Worm (Caenorhabditis elegans) whole organism, L4/young adult: ENCODE results near the gene rcat-1.

Experiments used
- W03F9.2 ChIP-seq: fragments of 150-350 bp; optimal IDR thresholded peaks from 2 replicates; lab custom pipeline; 2014; ENCODE audit warnings: missing biosample characterization, missing genetic modification characterization
- dao-5 ChIP-seq: sonication (generic microtip); optimal IDR thresholded peaks from 2 replicates; lab custom pipeline; 2016; ENCODE audit warnings: missing genotype, missing genetic modification characterization, moderate library complexity, missing compliant biosample characterization
- him-1 ChIP-seq: sonication (generic microtip); optimal IDR thresholded peaks from 2 replicates; lab custom pipeline; 2016; ENCODE audit warnings: missing genotype, missing genetic modification reagents, missing genetic modification characterization, missing compliant biosample characterization

rcat-1 gene

ce11 chrIV:283347-283746 lies 28.1 kb upstream of the rcat-1 start, which contains the start of gene best-19:
TSS of gene best-19 (plus strand) at chrIV:283647.
- TF ChIP-seq him-1 (tag; lab: Kevin White, UChicago) (no peak), W03F9.2 (tag; lab: Kevin White, UChicago) (no peak), dao-5 (no peak)

- no peak for TF ChIP-seq him-1 (tag; lab: Kevin White, UChicago)
- no peak for TF ChIP-seq W03F9.2 (tag; lab: Kevin White, UChicago)
- TF ChIP-seq dao-5: no peak
These were observed 26.8 kb upstream of the rcat-1 start for ce11 chrIV:282008-282407.

- TF ChIP-seq him-1 (tag; lab: Kevin White, UChicago): no peak
These were observed 23.1 kb upstream of the rcat-1 start for ce11 chrIV:278284-278683.

- TF ChIP-seq dao-5: no peak
- TF ChIP-seq W03F9.2 (tag; lab: Kevin White, UChicago): no peak
These were observed 19.9 kb upstream of the rcat-1 start for ce11 chrIV:275146-275545.

ce11 chrIV:274185-274584 lies 19.0 kb upstream of the rcat-1 start, which contains the start of gene sma-10:
TSS of gene sma-10 (plus strand) at chrIV:274420.
- TF ChIP-seq W03F9.2 (tag; lab: Kevin White, UChicago): no peak
- TF ChIP-seq him-1 (tag; lab: Kevin White, UChicago): no peak
- TF ChIP-seq dao-5: no peak

- TF ChIP-seq dao-5 (no peak), him-1 (tag; lab: Kevin White, UChicago) (no peak), W03F9.2 (tag; lab: Kevin White, UChicago) (no peak)
These were observed 18.1 kb upstream of the rcat-1 start, which contains the start of gene srh-282 for ce11 chrIV:273299-273698. TSS of gene srh-282 (minus strand) at chrIV:273399.

- no peak for TF ChIP-seq W03F9.2 (tag; lab: Kevin White, UChicago)
- no peak for TF ChIP-seq dao-5
- no peak for TF ChIP-seq him-1 (tag; lab: Kevin White, UChicago)
These were observed 13.9 kb upstream of the rcat-1 start, which contains the start of gene T21D12.11 for ce11 chrIV:269107-269506. TSS of gene T21D12.11 (plus strand) at chrIV:269407.

- TF ChIP-seq dao-5: no peak
- no peak for TF ChIP-seq W03F9.2 (tag; lab: Kevin White, UChicago)
- TF ChIP-seq him-1 (tag; lab: Kevin White, UChicago): no peak
These were observed 10.9 kb upstream of the rcat-1 start, which contains the start of gene T21D12.12 for ce11 chrIV:266148-266547. TSS of gene T21D12.12 (plus strand) at chrIV:266448.

- TF ChIP-seq W03F9.2 (tag; lab: Kevin White, UChicago) (no peak), him-1 (tag; lab: Kevin White, UChicago) (no peak), dao-5 (no peak)
These were observed 9.0 kb upstream of the rcat-1 start, which contains the start of gene pat-6 for ce11 chrIV:264182-264709. TSS of gene pat-6 (minus strand) at chrIV:264232.

- TF ChIP-seq him-1 (tag; lab: Kevin White, UChicago): no peak
- no peak for TF ChIP-seq W03F9.2 (tag; lab: Kevin White, UChicago)
- TF ChIP-seq dao-5: no peak
These were observed 7.2 kb upstream of the rcat-1 start for ce11 chrIV:262460-262859.

ce11 chrIV:261607-262006 lies 6.4 kb upstream of the rcat-1 start, which contains the start of gene pqbp-1.1:
TSS of gene pqbp-1.1 (minus strand) at chrIV:261683.
- TF ChIP-seq W03F9.2 (tag; lab: Kevin White, UChicago) (no peak), him-1 (tag; lab: Kevin White, UChicago) (no peak), dao-5 (no peak)

ce11 chrIV:259142-259541 lies 3.9 kb upstream of the rcat-1 start, which contains the start of gene dpy-9:
TSS of gene dpy-9 (minus strand) at chrIV:259204.
- TF ChIP-seq dao-5: no peak
- no peak for TF ChIP-seq him-1 (tag; lab: Kevin White, UChicago)
- no peak for TF ChIP-seq W03F9.2 (tag; lab: Kevin White, UChicago)

- no peak for TF ChIP-seq him-1 (tag; lab: Kevin White, UChicago)
- no peak for TF ChIP-seq dao-5
- no peak for TF ChIP-seq W03F9.2 (tag; lab: Kevin White, UChicago)
These were observed 3.1 kb upstream of the rcat-1 start for ce11 chrIV:258362-258761.

- TF ChIP-seq dao-5 (no peak), W03F9.2 (tag; lab: Kevin White, UChicago) (no peak)
These were observed 1.9 kb upstream of the rcat-1 start, which contains the start of gene R02D3.8 for ce11 chrIV:257095-257494. TSS of gene R02D3.8 (minus strand) at chrIV:257203.

ce11 chrIV:252454-252853 lies 2.8 kb downstream of the rcat-1 start, which contains the start of gene grl-19:
TSS of gene grl-19 (minus strand) at chrIV:252554.
- no peak for TF ChIP-seq him-1 (tag; lab: Kevin White, UChicago)
- no peak for TF ChIP-seq dao-5
- no peak for TF ChIP-seq W03F9.2 (tag; lab: Kevin White, UChicago)
